Fruit fly (Drosophila melanogaster): Measurements from ENCODE around the gene Adsl.

DNA sequence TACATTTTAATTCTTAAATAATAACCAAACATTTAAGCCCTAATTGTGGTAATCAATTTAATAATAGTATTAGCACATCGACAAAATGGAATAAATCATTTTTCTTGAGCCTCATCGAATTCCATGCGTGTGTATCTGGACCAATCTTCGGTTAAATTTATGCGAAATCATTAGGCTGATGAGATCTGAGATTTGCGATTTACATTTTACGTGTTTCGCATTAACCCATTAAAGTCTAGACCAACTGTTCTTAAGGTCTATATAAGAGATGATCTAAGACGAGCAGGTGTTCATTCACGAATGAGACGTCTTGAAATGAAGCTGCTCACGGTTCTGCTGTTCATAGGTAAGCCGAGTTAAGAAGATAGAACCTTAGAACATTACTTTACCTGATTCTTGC lies 10.6 kb upstream of the Adsl start, which contains the start of gene CG31268:
- no peak for TF ChIP-seq EcR (GFP tag; optimal IDR thresholded peaks at IDR 0.05)
- no peak for TF ChIP-seq CG15710 (tag; optimal IDR thresholded peaks at IDR 0.05)
- TF ChIP-seq CG14655 (GFP tag; optimal IDR thresholded peaks at IDR 0.05): no peak
- TF ChIP-seq CG4496 (GFP tag; IDR thresholded peaks at IDR 0.05): no peak
- TF ChIP-seq CG9948 (tag; optimal IDR thresholded peaks at IDR 0.05): no peak
- no peak for TF ChIP-seq CG12605 (GFP tag; IDR thresholded peaks at IDR 0.05)
- no peak for TF ChIP-seq D1 (tag; optimal IDR thresholded peaks at IDR 0.05)
